Worm (Caenorhabditis elegans) whole organism, young adult: ENCODE data around the gene spig-5.

ENCODE experiments used
- F23B12.7 ChIP-seq: sonication (generic microtip); optimal IDR thresholded peaks from 2 replicates; lab custom pipeline; 2017; ENCODE audit warnings: missing genetic modification characterization, mild to moderate bottlenecking, missing compliant biosample characterization, antibody characterized with exemption, moderate library complexity; ENCODE audit not compliant: insufficient read depth
- K12H6.12 ChIP-seq: fragments of 200-800 bp; sonication (Bioruptor generic); optimal IDR thresholded peaks from 2 replicates; lab custom pipeline; 2018; ENCODE audit warnings: mild to moderate bottlenecking, missing genetic modification characterization, missing compliant biosample characterization
- nhr-27 ChIP-seq: fragments of 200-800 bp; sonication (Bioruptor generic); optimal IDR thresholded peaks from 2 replicates; lab custom pipeline; 2018; ENCODE audit warnings: mild to moderate bottlenecking, missing genetic modification characterization, moderate library complexity, missing compliant biosample characterization

DNA sequence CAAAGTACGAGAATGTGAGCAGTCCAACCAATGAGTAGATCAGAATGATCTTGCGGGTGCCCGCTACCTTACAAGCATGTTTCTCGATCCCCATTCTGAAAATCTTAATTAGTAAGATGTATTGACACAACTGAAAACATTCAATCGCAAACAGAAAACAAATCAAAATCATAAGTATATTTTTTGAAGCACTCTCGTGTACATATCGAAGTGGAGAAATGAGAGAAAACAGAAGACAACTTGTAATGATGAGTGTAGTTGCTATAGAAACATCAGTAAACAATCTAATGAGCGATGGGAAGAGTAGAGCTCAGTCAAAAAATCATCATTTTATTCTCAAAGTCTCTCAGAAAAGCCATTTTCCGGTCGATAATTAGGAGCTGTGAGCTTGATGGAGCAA is 4.4 kb downstream of the spig-5 start, which contains the start of gene F14D7.8:
- no peak for TF ChIP-seq nhr-27 (tag; lab: Kevin White, UChicago)
- no peak for TF ChIP-seq F23B12.7 (tag; lab: Kevin White, UChicago)
- TF ChIP-seq K12H6.12 (tag; lab: Kevin White, UChicago) = no peak
